Worm (Caenorhabditis elegans): ENCODE measurements around the gene nadk-2.

- TF ChIP-seq B0310.2 (tag; optimal IDR thresholded peaks at IDR 0.05) (no peak), ama-1 (optimal IDR thresholded peaks at IDR 0.05) (no peak)
Observed at ce11 chrII:12052924-12053323, 3.5 kb downstream of the nadk-2 start.
